Worm (Caenorhabditis elegans): ENCODE measurements around the gene ogdh-1.
A peak's percentile ranks its signal among the peaks of the same experiment; 100 is the strongest.

Gene ogdh-1

DNA sequence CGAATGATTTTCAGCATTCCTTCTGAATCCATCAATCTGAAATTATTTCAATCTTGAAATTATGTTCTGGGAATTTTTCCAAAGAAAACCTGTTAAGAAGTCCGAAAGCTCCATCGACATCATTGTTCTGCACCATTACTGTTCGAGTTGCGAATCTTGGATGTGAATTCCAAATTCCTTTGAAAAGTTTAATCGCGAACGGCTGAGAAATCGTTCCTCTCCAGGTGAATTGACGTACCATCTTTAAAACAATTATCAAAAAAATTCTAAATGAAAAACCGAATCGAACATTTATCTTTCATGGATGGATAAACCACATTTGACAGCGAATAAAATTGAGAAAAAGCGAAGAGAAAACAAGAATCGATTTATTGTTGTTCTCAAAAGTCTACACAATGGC, 44.5 kb downstream of the ogdh-1 start, which contains the start of gene mrps-21:
Gene mrps-21 (minus strand): TSS at position 241 of the 400 bp plus-strand sequence.
- TF ChIP-seq ceh-14 (tag; optimal IDR thresholded peaks at IDR 0.05) (no peak), lin-11 (tag; optimal IDR thresholded peaks at IDR 0.05) (no peak), C08G9.2 (tag; optimal IDR thresholded peaks at IDR 0.05) (no peak), elt-2 (tag; optimal IDR thresholded peaks at IDR 0.05) (no peak), F13H6.1 (tag; optimal IDR thresholded peaks at IDR 0.05) (no peak), hlh-30 (tag; optimal IDR thresholded peaks at IDR 0.05; ENCODE audit: insufficient read depth) (no peak), Y22D7AL.16 (tag; optimal IDR thresholded peaks at IDR 0.05) (no peak), npax-4 (tag; optimal IDR thresholded peaks at IDR 0.05) (no peak), pax-1 (tag; optimal IDR thresholded peaks at IDR 0.05) (no peak), syd-9 (tag; optimal IDR thresholded peaks at IDR 0.05) (no peak), T23F11.4 (GFP tag; optimal IDR thresholded peaks at IDR 0.05) (no peak), pha-4 (tag; optimal IDR thresholded peaks at IDR 0.05) (no peak), nhr-232 (tag; optimal IDR thresholded peaks at IDR 0.05) (no peak), ref-2 (tag; optimal IDR thresholded peaks at IDR 0.05) (no peak), tbx-7 (tag; optimal IDR thresholded peaks at IDR 0.05) (no peak), hlh-8 (tag; optimal IDR thresholded peaks at IDR 0.05) (no peak), pat-9 (tag; optimal IDR thresholded peaks at IDR 0.05) (no peak), ceh-18 (tag; optimal IDR thresholded peaks at IDR 0.05) (no peak)

ce11 chrIV:4657874-4658273, 45.9 kb downstream of the ogdh-1 start, which contains the start of gene col-111:
Gene col-111 (minus strand): TSS chrIV:4657974.
- TF ChIP-seq ttx-3 (tag; optimal IDR thresholded peaks at IDR 0.05) (no peak), lim-6 (tag; optimal IDR thresholded peaks at IDR 0.05) (no peak), ceh-22 (tag; optimal IDR thresholded peaks at IDR 0.05) (no peak), pha-2 (tag; optimal IDR thresholded peaks at IDR 0.05) (no peak), ref-2 (tag; optimal IDR thresholded peaks at IDR 0.05) (no peak), dmd-4 (tag; optimal IDR thresholded peaks at IDR 0.05; ENCODE audit: borderline replicate concordance) (no peak), pros-1 (tag; optimal IDR thresholded peaks at IDR 0.05) (no peak), ceh-6 (GFP tag; optimal IDR thresholded peaks at IDR 0.05) (no peak), mec-3 (tag; optimal IDR thresholded peaks at IDR 0.05; ENCODE audit: borderline replicate concordance) (no peak), ceh-30 (tag; optimal IDR thresholded peaks at IDR 0.05) (no peak), ceh-18 (tag; optimal IDR thresholded peaks at IDR 0.05) (no peak), npax-4 (tag; optimal IDR thresholded peaks at IDR 0.05) (no peak)

DNA sequence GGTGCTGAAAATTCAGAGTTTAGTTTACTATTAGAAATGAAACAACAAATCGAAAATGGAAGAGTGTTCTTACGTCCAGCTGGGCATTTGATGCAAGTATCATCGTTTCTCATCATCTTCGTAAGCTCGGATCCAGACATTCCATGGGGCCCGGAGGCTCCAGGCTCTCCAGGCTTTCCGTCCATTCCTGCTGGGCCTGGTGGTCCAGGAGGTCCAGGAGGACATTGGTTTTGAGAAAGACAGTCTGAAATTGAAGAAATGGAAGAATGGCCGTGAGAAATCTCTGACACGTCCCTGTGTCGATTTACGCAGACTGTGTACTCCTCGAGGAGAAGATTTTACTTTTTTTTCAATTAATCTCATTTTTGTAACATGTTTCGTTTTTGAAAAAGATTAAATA, 47.4 kb downstream of the ogdh-1 start:
- TF ChIP-seq ref-2 (tag; optimal IDR thresholded peaks at IDR 0.05) (no peak), ceh-45 (GFP tag; IDR thresholded peaks at IDR 0.05) (no peak), gmeb-2 (tag; optimal IDR thresholded peaks at IDR 0.05) (no peak), zip-5 (tag; optimal IDR thresholded peaks at IDR 0.05) (no peak), ceh-2 (tag; optimal IDR thresholded peaks at IDR 0.05) (no peak), ztf-16 (tag; optimal IDR thresholded peaks at IDR 0.05) (no peak), unc-3 (GFP tag; conservative IDR thresholded peaks at IDR 0.05) (no peak), unc-3 (tag; optimal IDR thresholded peaks at IDR 0.05) (no peak), ceh-18 (tag; optimal IDR thresholded peaks at IDR 0.05) (no peak), pat-9 (tag; optimal IDR thresholded peaks at IDR 0.05) (no peak), unc-86 (tag; optimal IDR thresholded peaks at IDR 0.05) (no peak), pax-1 (tag; optimal IDR thresholded peaks at IDR 0.05) (no peak), elt-4 (tag; optimal IDR thresholded peaks at IDR 0.05) (no peak), sox-2 (GFP tag; IDR thresholded peaks at IDR 0.05) (no peak), pha-2 (tag; optimal IDR thresholded peaks at IDR 0.05) (no peak), unc-55 (GFP tag; optimal IDR thresholded peaks at IDR 0.05) (no peak)

ce11 chrIV:4655979-4656378, 47.8 kb downstream of the ogdh-1 start:
- no peak for TF ChIP-seq ref-2 (tag; optimal IDR thresholded peaks at IDR 0.05)
- TF ChIP-seq ets-4 (tag; optimal IDR thresholded peaks at IDR 0.05), result no peak
- peak; percentile 53 for TF ChIP-seq sdc-2 (tag; optimal IDR thresholded peaks at IDR 0.05)
- peak; percentile 34 for TF ChIP-seq ceh-34 (tag; optimal IDR thresholded peaks at IDR 0.05)
- no peak for TF ChIP-seq ceh-2 (tag; optimal IDR thresholded peaks at IDR 0.05)
- TF ChIP-seq zip-5 (tag; optimal IDR thresholded peaks at IDR 0.05), result no peak
- no peak for TF ChIP-seq tbx-2 (tag; optimal IDR thresholded peaks at IDR 0.05)
- no peak for TF ChIP-seq ceh-9 (tag; optimal IDR thresholded peaks at IDR 0.05)
- TF ChIP-seq dve-1 (tag; optimal IDR thresholded peaks at IDR 0.05), result no peak
- TF ChIP-seq rnt-1 (tag; optimal IDR thresholded peaks at IDR 0.05), result no peak
- no peak for TF ChIP-seq hlh-15 (tag; optimal IDR thresholded peaks at IDR 0.05)
- TF ChIP-seq sox-2 (GFP tag; IDR thresholded peaks at IDR 0.05), result no peak
- TF ChIP-seq hlh-6 (tag; optimal IDR thresholded peaks at IDR 0.05), result peak; percentile 64
- no peak for TF ChIP-seq syd-9 (tag; optimal IDR thresholded peaks at IDR 0.05)
- no peak for TF ChIP-seq eyg-1 (tag; optimal IDR thresholded peaks at IDR 0.05)
- no peak for TF ChIP-seq elt-2 (tag; optimal IDR thresholded peaks at IDR 0.05)
- TF ChIP-seq tbx-7 (tag; optimal IDR thresholded peaks at IDR 0.05), result no peak
- TF ChIP-seq K09A11.1 (tag; optimal IDR thresholded peaks at IDR 0.05; ENCODE audit: insufficient read depth), result no peak

All from whole organism, late embryonic.